Fruit fly (Drosophila melanogaster): ENCODE data around the gene CG34012.

Gene CG34012

DNA sequence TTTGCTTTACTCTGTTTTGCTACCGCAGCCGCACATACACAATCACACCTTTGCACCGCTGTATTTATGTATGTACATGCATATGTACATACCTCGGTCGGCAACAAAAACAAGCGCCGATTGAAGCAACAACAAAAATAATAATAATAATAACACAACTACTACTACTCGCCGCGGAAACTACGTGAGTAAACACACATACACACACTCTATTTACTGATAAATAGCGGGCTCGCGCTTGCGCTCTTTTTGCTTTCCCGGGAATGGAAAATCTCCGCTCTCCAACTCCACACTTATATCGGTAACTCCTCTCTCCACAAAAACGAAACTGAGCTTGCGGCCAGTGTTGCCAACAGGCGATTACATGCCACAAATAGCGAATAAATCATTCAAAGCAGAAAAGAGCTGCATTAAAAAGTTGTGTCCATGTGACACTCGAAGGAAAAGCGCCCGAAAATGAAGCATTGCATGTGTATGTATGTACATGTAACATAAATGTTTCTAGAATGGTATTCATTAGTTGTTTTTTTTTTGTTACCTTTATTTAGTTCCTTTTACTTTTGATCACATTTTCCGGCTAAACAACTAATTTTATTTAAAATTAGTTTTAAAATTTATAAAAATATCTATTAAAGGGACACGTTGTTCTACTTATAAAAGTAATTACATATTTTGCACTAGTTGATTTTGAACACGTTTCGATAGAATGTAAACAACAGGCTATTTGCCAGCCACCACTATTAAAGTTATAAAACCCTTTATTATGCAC is 9.5 kb upstream of the CG34012 start:
- TF ChIP-seq otp (GFP tag; IDR thresholded peaks at IDR 0.05) (peak; percentile 65; the same call in 1 of the 3 replicates), Dip2 (GFP tag; IDR thresholded peaks at IDR 0.05) (no peak), CG7963 (GFP tag; IDR thresholded peaks at IDR 0.05; ENCODE audit: partially characterized antibody) (no peak), stc (GFP tag; IDR thresholded peaks at IDR 0.05) (peak; percentile 58; the same call in 1 of the 2 replicates), salm (tag; optimal IDR thresholded peaks at IDR 0.05) (peak; percentile 37), Ssrp (tag; optimal IDR thresholded peaks at IDR 0.05) (peak; percentile 2), Six4 (GFP tag; optimal IDR thresholded peaks at IDR 0.05) (no peak), zen (tag; optimal IDR thresholded peaks at IDR 0.05) (peak; percentile 31), fd96Cb (tag; optimal IDR thresholded peaks at IDR 0.05) (no peak), CG13775 (GFP tag; optimal IDR thresholded peaks at IDR 0.05) (no peak), unc-4 (GFP tag; IDR thresholded peaks at IDR 0.05; ENCODE audit: partially characterized antibody) (0 out of 2 replicates have a peak, but pooled peaks have one; percentile 45), CG17802 (tag; optimal IDR thresholded peaks at IDR 0.05) (no peak), Oaz (GFP tag; IDR thresholded peaks at IDR 0.05) (no peak), CG7786 (GFP tag; optimal IDR thresholded peaks at IDR 0.05) (peak; percentile 59), CG8281 (tag; optimal IDR thresholded peaks at IDR 0.05) (peak; percentile 64), bcd (GFP tag; optimal IDR thresholded peaks at IDR 0.05) (no peak), CG14710 (tag; optimal IDR thresholded peaks at IDR 0.05) (peak; percentile 65), sd (tag; optimal IDR thresholded peaks at IDR 0.05) (peak; percentile 93), lab (GFP tag; optimal IDR thresholded peaks at IDR 0.05) (peak; percentile 92), CG4404 (GFP tag; IDR thresholded peaks at IDR 0.05) (peak; percentile 25; the same call in 1 of the 2 replicates), h (optimal IDR thresholded peaks at IDR 0.05) (no peak), CG18262 (tag; optimal IDR thresholded peaks at IDR 0.05) (peak; percentile 30), Eip74EF (GFP tag; optimal IDR thresholded peaks at IDR 0.05) (peak in 1 of 2 experiments; percentile 75), CG7745 (tag; optimal IDR thresholded peaks at IDR 0.05) (peak; percentile 81), phol (tag; optimal IDR thresholded peaks at IDR 0.05) (peak; percentile 25), GATAe (GFP tag; conservative IDR thresholded peaks at IDR 0.05) (no peak), CG34376 (GFP tag; optimal IDR thresholded peaks at IDR 0.05) (peak; percentile 95), CG9727 (GFP tag; optimal IDR thresholded peaks at IDR 0.05) (peak; percentile 77), al (GFP tag; IDR thresholded peaks at IDR 0.05) (no peak), Taf1 (GFP tag; IDR thresholded peaks at IDR 0.05) (no peak), CG9876 (GFP tag; optimal IDR thresholded peaks at IDR 0.05) (peak; percentile 57), CG15073 (GFP tag; optimal IDR thresholded peaks at IDR 0.05) (no peak), ATbp (GFP tag; optimal IDR thresholded peaks at IDR 0.05) (peak; percentile 94), CG12299 (tag; optimal IDR thresholded peaks at IDR 0.05) (peak; percentile 87), CG17568 (GFP tag; optimal IDR thresholded peaks at IDR 0.05) (peak; percentile 90), cwo (GFP tag; optimal IDR thresholded peaks at IDR 0.05) (peak; percentile 55), mam (GFP tag; optimal IDR thresholded peaks at IDR 0.05) (peak; percentile 7), CG1024 (GFP tag; IDR thresholded peaks at IDR 0.05) (peak; percentile 68; the same call in 1 of the 2 replicates), Ravus (GFP tag; IDR thresholded peaks at IDR 0.05) (no peak), Antp (GFP tag; optimal IDR thresholded peaks at IDR 0.05) (peak; percentile 35), Mrtf (GFP tag; IDR thresholded peaks at IDR 0.05) (no peak), slp2 (GFP tag; optimal IDR thresholded peaks at IDR 0.05) (peak; percentile 52), CG3995 (GFP tag; optimal IDR thresholded peaks at IDR 0.05) (no peak), tna (GFP tag; IDR thresholded peaks at IDR 0.05; ENCODE audit: partially characterized antibody) (no peak), CG12236 (GFP tag; optimal IDR thresholded peaks at IDR 0.05) (peak; percentile 83), ham (GFP tag; IDR thresholded peaks at IDR 0.05) (no peak), Hr51 (GFP tag; optimal IDR thresholded peaks at IDR 0.05) (peak; percentile 48 to 76), CG7372 (GFP tag; IDR thresholded peaks at IDR 0.05) (no peak)
